Fruit fly (Drosophila melanogaster) whole organism, embryonic: Measurements from ENCODE around the gene CG17221.
A peak's percentile ranks its signal among the peaks of the same experiment; 100 is the strongest.

Experiments
- ATbp ChIP-seq: fragments of 200-800 bp; sonication (Bioruptor generic); optimal IDR thresholded peaks from 2 replicates; lab custom pipeline; 2017; ENCODE audit warnings: missing biosample characterization, mild to moderate bottlenecking, missing genetic modification characterization, missing genetic modification reagents
- Bdp1 ChIP-seq: fragments of 200-800 bp; sonication (Bioruptor generic); optimal IDR thresholded peaks from 3 replicates; lab custom pipeline; 2016; ENCODE audit warnings: missing biosample characterization, missing genetic modification characterization
- C15 ChIP-seq: fragments of 200-800 bp; sonication (Bioruptor generic); IDR thresholded peaks from 3 replicates; pipeline ENCODE4 v1.3.6; 2022; ENCODE audit warnings: missing biosample characterization, missing genetic modification characterization
- CG1024 ChIP-seq: fragments of 200-800 bp; sonication (Bioruptor generic); IDR thresholded peaks from 2 replicates; pipeline ENCODE4 v1.3.6; 2022; ENCODE audit warnings: missing biosample characterization, missing genetic modification characterization
- CG10654 ChIP-seq: fragments of 200-800 bp; sonication (Bioruptor generic); optimal IDR thresholded peaks from 2 replicates; lab custom pipeline; 2016; ENCODE audit warnings: missing biosample characterization, missing genetic modification characterization
- CG12391 ChIP-seq: fragments of 200-800 bp; sonication (Bioruptor generic); optimal IDR thresholded peaks from 3 replicates; lab custom pipeline; 2018; ENCODE audit warnings: missing biosample characterization, mild to moderate bottlenecking, missing genetic modification characterization, moderate library complexity
- CG14860 ChIP-seq: fragments of 200-800 bp; sonication (Bioruptor generic); IDR thresholded peaks from 3 replicates; pipeline ENCODE4 v1.3.6; 2022; ENCODE audit warnings: missing biosample characterization, missing genetic modification characterization; ENCODE audit not compliant: partially characterized antibody
- CG15269 ChIP-seq: fragments of 200-800 bp; sonication (Bioruptor generic); optimal IDR thresholded peaks from 2 replicates; lab custom pipeline; 2018; ENCODE audit warnings: missing biosample characterization, mild to moderate bottlenecking, missing genetic modification characterization, moderate library complexity
- CG32772 ChIP-seq: fragments of 200-800 bp; sonication (Bioruptor generic); IDR thresholded peaks from 2 replicates; pipeline ENCODE4 v1.3.6; 2022; ENCODE audit warnings: missing biosample characterization, missing genetic modification characterization
- CG4404 ChIP-seq: fragments of 200-800 bp; sonication (Bioruptor generic); IDR thresholded peaks from 2 replicates; pipeline ENCODE4 v1.3.6; 2022; ENCODE audit warnings: missing biosample characterization, missing genetic modification characterization
- CG5180 ChIP-seq: fragments of 200-800 bp; sonication (Bioruptor generic); optimal IDR thresholded peaks from 3 replicates; lab custom pipeline; 2017; ENCODE audit warnings: missing biosample characterization, missing genetic modification characterization, mild to moderate bottlenecking, moderate library complexity, missing genetic modification reagents
- CG6683 ChIP-seq: fragments of 200-800 bp; sonication (Bioruptor generic); optimal IDR thresholded peaks from 2 replicates; lab custom pipeline; 2017; ENCODE audit warnings: missing biosample characterization, mild to moderate bottlenecking, missing genetic modification characterization, missing genetic modification reagents
- CG7786 ChIP-seq: fragments of 200-800 bp; sonication (Bioruptor generic); optimal IDR thresholded peaks from 2 replicates; lab custom pipeline; 2016; ENCODE audit warnings: missing biosample characterization, missing genetic modification characterization
- CG8290 ChIP-seq, 3 experiments: fragments of 200-800 bp; sonication (Bioruptor generic); optimal IDR thresholded peaks; 2 replicates each; lab custom pipeline; 2016 to 2019; ENCODE audit warnings: missing biosample characterization in 3 of 3, missing genetic modification characterization in 3 of 3, mild to moderate bottlenecking in 2 of 3, moderate library complexity in 1 of 3
- CG8944 ChIP-seq: fragments of 200-800 bp; sonication (Bioruptor generic); optimal IDR thresholded peaks from 3 replicates; lab custom pipeline; 2016; ENCODE audit warnings: missing biosample characterization, missing genetic modification characterization
- CkIIα-i1 ChIP-seq: fragments of 200-800 bp; sonication (Bioruptor generic); IDR thresholded peaks from 2 replicates; pipeline ENCODE4 v1.3.6; 2022; ENCODE audit warnings: missing biosample characterization, missing genetic modification characterization
- Dip3 ChIP-seq: fragments of 200-800 bp; sonication (Bioruptor generic); optimal IDR thresholded peaks from 3 replicates; lab custom pipeline; 2016; ENCODE audit warnings: missing biosample characterization, missing genetic modification characterization
- Dp ChIP-seq: fragments of 200-800 bp; sonication (Bioruptor generic); optimal IDR thresholded peaks from 2 replicates; lab custom pipeline; 2018; ENCODE audit warnings: missing biosample characterization, mild to moderate bottlenecking, missing genetic modification characterization, moderate library complexity
- E2f1 ChIP-seq: fragments of 200-800 bp; sonication (Bioruptor generic); IDR thresholded peaks from 2 replicates; pipeline ENCODE4 v1.3.6; 2022; ENCODE audit warnings: missing biosample characterization, missing genetic modification characterization
- HLH4C ChIP-seq: fragments of 200-800 bp; sonication (Bioruptor generic); IDR thresholded peaks from 3 replicates; pipeline ENCODE4 v1.3.6; 2022; ENCODE audit warnings: missing biosample characterization, missing genetic modification characterization; ENCODE audit not compliant: partially characterized antibody
- Lim3 ChIP-seq: fragments of 200-800 bp; sonication (Bioruptor generic); IDR thresholded peaks from 2 replicates; pipeline ENCODE4 v1.3.6; 2022; ENCODE audit warnings: missing biosample characterization, missing genetic modification characterization
- Lpt ChIP-seq: fragments of >200 bp; optimal IDR thresholded peaks from 2 replicates; lab custom pipeline; 2018; ENCODE audit warnings: missing biosample characterization, missing genetic modification characterization
- Med ChIP-seq: fragments of 200-800 bp; sonication (Bioruptor generic); peaks from one replicate; lab custom pipeline; 2016; ENCODE audit warnings: missing biosample characterization, missing genetic modification characterization, mild to moderate bottlenecking, inconsistent platforms, moderate library complexity
- Neu2 ChIP-seq: fragments of 200-800 bp; sonication (Bioruptor generic); optimal IDR thresholded peaks from 3 replicates; lab custom pipeline; 2016; ENCODE audit warnings: missing biosample characterization, missing genetic modification characterization, borderline replicate concordance
- NfI ChIP-seq: fragments of 200-800 bp; sonication (Bioruptor generic); optimal IDR thresholded peaks from 3 replicates; lab custom pipeline; 2018; ENCODE audit warnings: missing biosample characterization, mild to moderate bottlenecking, missing genetic modification characterization, moderate library complexity
- PHDP ChIP-seq: fragments of 200-800 bp; sonication (Bioruptor generic); optimal IDR thresholded peaks from 3 replicates; lab custom pipeline; 2018; ENCODE audit warnings: missing biosample characterization, mild to moderate bottlenecking, missing genetic modification characterization, moderate library complexity
- Sry-δ ChIP-seq: fragments of 200-800 bp; sonication (Bioruptor generic); optimal IDR thresholded peaks from 2 replicates; lab custom pipeline; 2016; ENCODE audit warnings: missing biosample characterization, missing genetic modification characterization
- Tbp ChIP-seq: fragments of >200 bp; optimal IDR thresholded peaks from 2 replicates; lab custom pipeline; 2018; ENCODE audit warnings: missing biosample characterization, missing genetic modification characterization
- Vsx1 ChIP-seq: fragments of 200-800 bp; sonication (Bioruptor generic); optimal IDR thresholded peaks from 2 replicates; lab custom pipeline; 2017; ENCODE audit warnings: missing biosample characterization, mild to moderate bottlenecking, missing genetic modification characterization, missing genetic modification reagents
- bbx ChIP-seq: fragments of 200-800 bp; sonication (Bioruptor generic); IDR thresholded peaks from 2 replicates; pipeline ENCODE4 v1.3.6; 2022; ENCODE audit warnings: missing biosample characterization, missing genetic modification characterization; ENCODE audit not compliant: partially characterized antibody
- bowl ChIP-seq: fragments of 200-800 bp; sonication (Bioruptor generic); IDR thresholded peaks from 2 replicates; pipeline ENCODE4 v1.3.6; 2022; ENCODE audit warnings: missing biosample characterization, missing genetic modification characterization
- br ChIP-seq: fragments of >200 bp; optimal IDR thresholded peaks from 2 replicates; lab custom pipeline; 2017
- cato ChIP-seq: fragments of 200-800 bp; sonication (Bioruptor generic); optimal IDR thresholded peaks from 2 replicates; lab custom pipeline; 2016; ENCODE audit warnings: missing biosample characterization, missing genetic modification characterization, borderline replicate concordance
- ci ChIP-seq: fragments of 200-800 bp; sonication (Bioruptor generic); IDR thresholded peaks from 3 replicates; pipeline ENCODE4 v1.3.6; 2022; ENCODE audit warnings: missing biosample characterization, missing genetic modification characterization
- dati ChIP-seq: fragments of 200-800 bp; sonication (Bioruptor generic); IDR thresholded peaks from 2 replicates; pipeline ENCODE4 v1.3.6; 2022; ENCODE audit warnings: missing biosample characterization, missing genetic modification characterization
- dmrt99B ChIP-seq: fragments of 200-800 bp; sonication (Bioruptor generic); optimal IDR thresholded peaks from 2 replicates; lab custom pipeline; 2018; ENCODE audit warnings: missing biosample characterization, mild to moderate bottlenecking, missing genetic modification characterization, moderate library complexity
- eve ChIP-seq, 2 experiments: fragments of >200 bp; optimal IDR thresholded peaks; 2 replicates each; lab custom pipeline; 2017; ENCODE audit warnings: missing biosample characterization in 2 of 2, missing genetic modification characterization in 2 of 2
- ewg ChIP-seq: fragments of 200-800 bp; sonication (Bioruptor generic); optimal IDR thresholded peaks from 3 replicates; lab custom pipeline; 2017; ENCODE audit warnings: mild to moderate bottlenecking, missing biosample characterization, missing genetic modification reagents, missing genetic modification characterization
- gce ChIP-seq: fragments of 200-800 bp; sonication (Bioruptor generic); IDR thresholded peaks from 3 replicates; pipeline ENCODE4 v1.3.6; 2022; ENCODE audit warnings: missing biosample characterization, missing genetic modification characterization
- grau ChIP-seq: fragments of 200-800 bp; optimal IDR thresholded peaks from 3 replicates; lab custom pipeline; 2019; ENCODE audit warnings: missing biosample characterization, mild to moderate bottlenecking, missing genetic modification characterization, moderate library complexity
- jumu ChIP-seq: fragments of 200-800 bp; sonication (Bioruptor generic); optimal IDR thresholded peaks from 3 replicates; lab custom pipeline; 2016; ENCODE audit warnings: missing biosample characterization, missing genetic modification characterization
- kni ChIP-seq: fragments of 200-800 bp; sonication (Bioruptor generic); optimal IDR thresholded peaks from 3 replicates; lab custom pipeline; 2017; ENCODE audit warnings: mild to moderate bottlenecking, missing biosample characterization, missing genetic modification reagents, missing genetic modification characterization
- lov ChIP-seq, 2 experiments: fragments of 200-800 bp in 1 of 2; fragments of >200 bp in 1 of 2; sonication (Bioruptor generic) in 1 of 2; IDR thresholded peaks in 1 of 2; optimal IDR thresholded peaks in 1 of 2; 2 replicates in 1 of 2; 3 replicates in 1 of 2; pipeline versions ENCODE4 v1.3.6 to Lab custom; 2017 to 2022; ENCODE audit warnings: missing biosample characterization in 1 of 2, missing genetic modification characterization in 1 of 2
- nerfin-1 ChIP-seq: fragments of 200-800 bp; sonication (Bioruptor generic); optimal IDR thresholded peaks from 3 replicates; lab custom pipeline; 2019; ENCODE audit warnings: missing biosample characterization, mild to moderate bottlenecking, missing genetic modification characterization, moderate library complexity
- nom ChIP-seq: fragments of 200-800 bp; sonication (Bioruptor generic); optimal IDR thresholded peaks from 2 replicates; lab custom pipeline; 2017; ENCODE audit warnings: missing biosample characterization, missing genetic modification characterization, mild to moderate bottlenecking, moderate library complexity, missing genetic modification reagents
- prd ChIP-seq, 3 experiments: fragments of >200 bp in 2 of 3; fragments of 200-800 bp in 1 of 3; sonication (Bioruptor generic) in 1 of 3; optimal IDR thresholded peaks in 2 of 3; IDR thresholded peaks in 1 of 3; 2 replicates in 2 of 3; 3 replicates in 1 of 3; pipeline versions ENCODE4 v1.3.6 to Lab custom; 2017 to 2022; ENCODE audit warnings: missing biosample characterization in 1 of 3, missing genetic modification characterization in 1 of 3
- stwl ChIP-seq: fragments of 200-800 bp; sonication (Bioruptor generic); optimal IDR thresholded peaks from 3 replicates; lab custom pipeline; 2018; ENCODE audit warnings: missing biosample characterization, mild to moderate bottlenecking, missing genetic modification characterization, moderate library complexity
- tin ChIP-seq: fragments of 200-800 bp; sonication (Bioruptor generic); optimal IDR thresholded peaks from 3 replicates; lab custom pipeline; 2016; ENCODE audit warnings: missing biosample characterization, missing genetic modification characterization
- tna ChIP-seq: fragments of 200-800 bp; sonication (Bioruptor generic); IDR thresholded peaks from 2 replicates; pipeline ENCODE4 v1.3.6; 2022; ENCODE audit warnings: missing biosample characterization, missing genetic modification characterization; ENCODE audit not compliant: partially characterized antibody

Gene CG17221

DNA sequence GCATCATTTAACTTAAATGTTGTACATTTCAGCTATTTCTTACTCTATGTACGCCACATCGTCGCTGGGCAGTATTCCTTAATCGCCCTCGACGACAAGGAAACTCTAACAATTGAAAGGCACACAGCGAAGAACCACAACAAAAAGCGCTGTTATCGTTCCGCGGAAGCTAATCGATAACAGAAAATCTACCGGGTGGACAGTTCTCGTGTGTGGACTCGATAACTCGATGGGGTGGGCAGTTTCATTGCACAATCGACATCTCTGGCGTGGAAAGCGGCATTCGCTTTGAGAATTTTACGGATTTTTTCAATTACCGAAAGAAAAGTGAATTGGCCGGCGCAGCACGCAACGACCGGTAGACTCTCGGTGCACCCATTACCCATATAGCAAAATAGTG lies 16.8 kb upstream of the CG17221 start, which contains the start of the genes alpha4GT1 and Prp40 (continued):
- TF ChIP-seq Lpt (GFP tag; lab: Kevin White, UChicago) (no peak), eve (GFP tag; optimal IDR thresholded peaks at IDR 0.05; lab: Kevin White, UChicago) (no peak), CG10654 (GFP tag; lab: Kevin White, UChicago) (no peak), CG14860 (peak; percentile 80), CG1024 (GFP tag; lab: Robert Waterston, UW) (no peak), br (no peak), CG8944 (GFP tag; lab: Kevin White, UChicago) (no peak), CG15269 (tag; lab: Kevin White, UChicago) (no peak), CG5180 (GFP tag; lab: Kevin White, UChicago) (no peak), Neu2 (GFP tag; lab: Kevin White, UChicago) (no peak), Sry-δ (GFP tag; lab: Kevin White, UChicago) (peak; percentile 78), CG4404 (GFP tag; lab: Robert Waterston, UW) (no peak), CG7786 (no peak), HLH4C (GFP tag; lab: Robert Waterston, UW) (peak; percentile 94), Vsx1 (GFP tag; lab: Kevin White, UChicago) (no peak), kni (no peak), bbx (peak; percentile 89), NfI (GFP tag; lab: Kevin White, UChicago) (no peak), E2f1 (no peak), cato (no peak), ewg (GFP tag; lab: Kevin White, UChicago) (no peak), CG8290 (GFP tag; optimal IDR thresholded peaks at IDR 0.05; lab: Kevin White, UChicago) (no peak), CG8290 (tag; optimal IDR thresholded peaks at IDR 0.05; lab: Kevin White, UChicago) (no peak), ci (GFP tag; lab: Robert Waterston, UW) (no peak), CG32772 (GFP tag; lab: Robert Waterston, UW) (no peak), Bdp1 (no peak), CG12391 (tag; lab: Kevin White, UChicago) (no peak), gce (GFP tag; lab: Robert Waterston, UW) (no peak), Med (peak; percentile 39), Dp (GFP tag; lab: Kevin White, UChicago) (peak; percentile 53), Lim3 (GFP tag; lab: Robert Waterston, UW) (no peak), bowl (GFP tag; lab: Robert Waterston, UW) (no peak), Dip3 (GFP tag; lab: Kevin White, UChicago) (no peak), tna (GFP tag; lab: Robert Waterston, UW) (peak; percentile 91), ATbp (no peak), PHDP (tag; lab: Kevin White, UChicago) (no peak), dati (GFP tag; lab: Robert Waterston, UW) (no peak), grau (no peak), jumu (no peak), Tbp (no peak), C15 (no peak), dmrt99B (tag; lab: Kevin White, UChicago) (no peak), prd (optimal IDR thresholded peaks at IDR 0.05; lab: Kevin White, UChicago) (no peak), prd (GFP tag; IDR thresholded peaks at IDR 0.05; lab: Robert Waterston, UW) (no peak), lov (optimal IDR thresholded peaks at IDR 0.05; lab: Kevin White, UChicago) (no peak), lov (GFP tag; IDR thresholded peaks at IDR 0.05; lab: Robert Waterston, UW) (no peak), nerfin-1 (tag; lab: Kevin White, UChicago) (no peak), nom (no peak), CkIIα-i1 (GFP tag; lab: Robert Waterston, UW) (no peak), stwl (tag; lab: Kevin White, UChicago) (peak; percentile 72), CG6683 (GFP tag; lab: Kevin White, UChicago) (no peak), tin (GFP tag; lab: Kevin White, UChicago) (no peak)
